Fruit fly (Drosophila melanogaster): Measurements from ENCODE around the gene Ref2.

Ref2 gene

dm6 chr2L:12694823-12695420 is 48.8 kb upstream of the Ref2 start, which contains the start of the genes IFT43 and PICK1 (continued):
- no peak for TF ChIP-seq CG17186 (GFP tag; optimal IDR thresholded peaks at IDR 0.05)
- no peak for TF ChIP-seq CG17361 (GFP tag; IDR thresholded peaks at IDR 0.05)
- no peak for TF ChIP-seq CG13424 (tag; optimal IDR thresholded peaks at IDR 0.05)
- TF ChIP-seq CG6175 (GFP tag; IDR thresholded peaks at IDR 0.05): no peak
- TF ChIP-seq MBD-R2 (GFP tag; IDR thresholded peaks at IDR 0.05): peak; percentile 94
- TF ChIP-seq Fer3 (tag; optimal IDR thresholded peaks at IDR 0.05): no peak
- TF ChIP-seq B-H2 (GFP tag; optimal IDR thresholded peaks at IDR 0.05): no peak
- TF ChIP-seq eyg (GFP tag; optimal IDR thresholded peaks at IDR 0.05): no peak
- TF ChIP-seq NFAT (GFP tag; IDR thresholded peaks at IDR 0.05): no peak
- TF ChIP-seq Ets97D (GFP tag; optimal IDR thresholded peaks at IDR 0.05): peak; percentile 25
- TF ChIP-seq Hey (tag; optimal IDR thresholded peaks at IDR 0.05): no peak
- TF ChIP-seq Sox102F (GFP tag; optimal IDR thresholded peaks at IDR 0.05): no peak
- peak; percentile 47; the same call in 1 of the 2 replicates for TF ChIP-seq E2f2 (GFP tag; IDR thresholded peaks at IDR 0.05)
- TF ChIP-seq pan (optimal IDR thresholded peaks at IDR 0.05): no peak
- no peak for TF ChIP-seq pan (GFP tag; optimal IDR thresholded peaks at IDR 0.05 in 1 of 2, IDR thresholded peaks at IDR 0.05 in 1 of 2)
- TF ChIP-seq ssp (GFP tag; IDR thresholded peaks at IDR 0.05): no peak
- no peak for TF ChIP-seq CG6654 (GFP tag; optimal IDR thresholded peaks at IDR 0.05)
- TF ChIP-seq CG14710 (tag; optimal IDR thresholded peaks at IDR 0.05): peak; percentile 6
- no peak for TF ChIP-seq Hand (GFP tag; optimal IDR thresholded peaks at IDR 0.05)
- peak; percentile 35; the same call in 1 of the 3 replicates for TF ChIP-seq row (GFP tag; IDR thresholded peaks at IDR 0.05)
- TF ChIP-seq Mrtf (GFP tag; IDR thresholded peaks at IDR 0.05): no peak
- TF ChIP-seq CG9797 (GFP tag; optimal IDR thresholded peaks at IDR 0.05): peak; percentile 40
- peak; percentile 72; the same call in 2 of the 3 replicates for TF ChIP-seq hb (GFP tag; IDR thresholded peaks at IDR 0.05; ENCODE audit: partially characterized antibody)
- no peak for TF ChIP-seq dimm (GFP tag; IDR thresholded peaks at IDR 0.05)
- no peak for TF ChIP-seq dm (GFP tag; optimal IDR thresholded peaks at IDR 0.05)
- no peak for TF ChIP-seq vfl (GFP tag; optimal IDR thresholded peaks at IDR 0.05)
- TF ChIP-seq kni (GFP tag; optimal IDR thresholded peaks at IDR 0.05): no peak
- no peak for TF ChIP-seq CG16815 (GFP tag; optimal IDR thresholded peaks at IDR 0.05)
- TF ChIP-seq slou (GFP tag; optimal IDR thresholded peaks at IDR 0.05): no peak
- peak; percentile 98 for TF ChIP-seq onecut (GFP tag; IDR thresholded peaks at IDR 0.05)
- no peak for TF ChIP-seq CG32772 (GFP tag; IDR thresholded peaks at IDR 0.05)
- TF ChIP-seq H2.0 (GFP tag; IDR thresholded peaks at IDR 0.05): no peak
- no peak for TF ChIP-seq CG2116 (GFP tag; optimal IDR thresholded peaks at IDR 0.05)
- no peak for TF ChIP-seq CG13775 (GFP tag; optimal IDR thresholded peaks at IDR 0.05)
- no peak for TF ChIP-seq CG4854 (GFP tag; optimal IDR thresholded peaks at IDR 0.05)
- no peak for TF ChIP-seq ab (GFP tag; optimal IDR thresholded peaks at IDR 0.05)
- TF ChIP-seq Atf-2 (GFP tag; optimal IDR thresholded peaks at IDR 0.05): no peak
- TF ChIP-seq bsh (GFP tag; optimal IDR thresholded peaks at IDR 0.05): no peak
- no peak for TF ChIP-seq pfk (GFP tag; optimal IDR thresholded peaks at IDR 0.05)
- no peak for TF ChIP-seq HLHmδ (GFP tag; optimal IDR thresholded peaks at IDR 0.05)
- TF ChIP-seq Nf-YA (GFP tag; IDR thresholded peaks at IDR 0.05): no peak
- no peak for TF ChIP-seq lov (optimal IDR thresholded peaks at IDR 0.05)
- no peak for TF ChIP-seq lov (GFP tag; IDR thresholded peaks at IDR 0.05)
- no peak for TF ChIP-seq bcd (GFP tag; optimal IDR thresholded peaks at IDR 0.05)
- no peak for TF ChIP-seq CG2889 (GFP tag; IDR thresholded peaks at IDR 0.05)
- TF ChIP-seq gsb-n (tag; optimal IDR thresholded peaks at IDR 0.05): no peak
- peak; percentile 77 for TF ChIP-seq vnd (GFP tag; IDR thresholded peaks at IDR 0.05; ENCODE audit: partially characterized antibody)
- TF ChIP-seq D19A (tag; optimal IDR thresholded peaks at IDR 0.05): no peak
- no peak for TF ChIP-seq Dip3 (GFP tag; optimal IDR thresholded peaks at IDR 0.05)
- no peak for TF ChIP-seq ken (GFP tag; IDR thresholded peaks at IDR 0.05)
- TF ChIP-seq CG15601 (tag; optimal IDR thresholded peaks at IDR 0.05): no peak

All from whole organism, embryonic.